Worm (Caenorhabditis elegans) whole organism, L1 larva: ENCODE results near the gene cyn-8.

Experiments
- C16A3.4 ChIP-seq: fragments of 150-350 bp; optimal IDR thresholded peaks from 2 replicates; lab custom pipeline; 2014; ENCODE audit warnings: missing biosample characterization, missing genetic modification characterization
- aly-2 ChIP-seq: fragments of 150-350 bp; optimal IDR thresholded peaks from 2 replicates; lab custom pipeline; 2014; ENCODE audit warnings: missing biosample characterization, missing genetic modification characterization
- ceh-82 ChIP-seq, 3 experiments: fragments of 150-350 bp in 1 of 3; sonication (generic microtip) in 2 of 3; optimal IDR thresholded peaks; 2 replicates each; lab custom pipeline; 2014 to 2017; ENCODE audit warnings: missing biosample characterization in 3 of 3, missing genetic modification characterization in 3 of 3
- ces-1 ChIP-seq: fragments of 150-350 bp; optimal IDR thresholded peaks from 2 replicates; lab custom pipeline; 2014; ENCODE audit warnings: missing biosample characterization, missing genetic modification reagents, missing genetic modification characterization
- fkh-8 ChIP-seq: sonication (generic microtip); optimal IDR thresholded peaks from 2 replicates; lab custom pipeline; 2016; ENCODE audit warnings: mild to moderate bottlenecking, missing genetic modification characterization, missing compliant biosample characterization
- fos-1 ChIP-seq: fragments of 150-350 bp; optimal IDR thresholded peaks from 2 replicates; lab custom pipeline; 2014; ENCODE audit warnings: missing biosample characterization, missing genetic modification characterization
- nhr-237 ChIP-seq: fragments of 150-350 bp; optimal IDR thresholded peaks from 2 replicates; lab custom pipeline; 2014; ENCODE audit warnings: missing biosample characterization, missing genetic modification characterization
- nhr-28 ChIP-seq: fragments of 150-350 bp; optimal IDR thresholded peaks from 2 replicates; lab custom pipeline; 2014; ENCODE audit warnings: missing biosample characterization, missing genetic modification characterization
- nhr-71 ChIP-seq: sonication (generic microtip); optimal IDR thresholded peaks from 2 replicates; lab custom pipeline; 2016; ENCODE audit warnings: mild to moderate bottlenecking, missing genetic modification characterization, moderate library complexity, missing compliant biosample characterization
- pag-3 ChIP-seq: sonication (generic microtip); optimal IDR thresholded peaks from 2 replicates; lab custom pipeline; 2017; ENCODE audit warnings: missing genetic modification characterization, mild to moderate bottlenecking, missing compliant biosample characterization, antibody characterized with exemption, borderline replicate concordance; ENCODE audit not compliant: insufficient read depth
- snpc-4 ChIP-seq: fragments of 150-350 bp; optimal IDR thresholded peaks from 2 replicates; lab custom pipeline; 2014; ENCODE audit warnings: missing biosample characterization, missing genetic modification characterization
- tbx-2 ChIP-seq: sonication (generic microtip); optimal IDR thresholded peaks from 2 replicates; lab custom pipeline; 2016; ENCODE audit warnings: missing genetic modification characterization, missing compliant biosample characterization
- ztf-11 ChIP-seq, 2 experiments: sonication (generic microtip); optimal IDR thresholded peaks; 2 replicates each; lab custom pipeline; 2016 to 2017; ENCODE audit warnings: missing genetic modification characterization in 2 of 2, missing biosample characterization in 1 of 2, missing compliant biosample characterization in 1 of 2

DNA sequence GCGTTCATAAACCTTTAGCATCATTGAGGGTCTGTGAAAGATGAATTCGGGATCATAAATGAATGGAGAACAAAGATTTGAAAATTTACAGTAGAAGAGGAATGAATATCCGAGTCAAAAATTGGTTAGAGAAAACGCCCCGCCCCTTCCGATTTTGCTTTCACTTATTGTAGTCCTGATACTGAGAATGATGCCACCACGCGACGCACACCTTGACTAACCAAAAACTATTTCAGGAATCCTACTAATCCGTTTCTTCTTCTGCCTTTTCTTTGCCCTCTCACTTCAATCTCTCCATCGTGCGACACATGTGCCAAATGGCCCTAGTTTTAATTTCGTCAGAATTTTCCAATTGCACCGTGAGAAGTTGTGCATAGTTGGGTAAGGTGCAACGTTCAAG lies 52.4 kb downstream of the cyn-8 start:
- TF ChIP-seq nhr-28 (tag; lab: Kevin White, UChicago), result no peak
- no peak for TF ChIP-seq ceh-82 (tag; optimal IDR thresholded peaks at IDR 0.05; lab: Kevin White, UChicago)
- TF ChIP-seq aly-2 (tag; lab: Kevin White, UChicago), result no peak
- TF ChIP-seq nhr-71 (tag; lab: Kevin White, UChicago), result peak; percentile 52
- no peak for TF ChIP-seq snpc-4 (tag; lab: Kevin White, UChicago)
- TF ChIP-seq nhr-237 (tag; lab: Kevin White, UChicago), result no peak
- no peak for TF ChIP-seq ztf-11 (tag; optimal IDR thresholded peaks at IDR 0.05; lab: Kevin White, UChicago)
- TF ChIP-seq ces-1 (GFP tag; lab: Kevin White, UChicago), result no peak
- no peak for TF ChIP-seq C16A3.4 (tag; lab: Kevin White, UChicago)
- TF ChIP-seq pag-3 (tag; lab: Kevin White, UChicago), result no peak
- no peak for TF ChIP-seq fos-1 (tag; lab: Kevin White, UChicago)
- peak; percentile 87 for TF ChIP-seq fkh-8 (tag; lab: Kevin White, UChicago)
- TF ChIP-seq tbx-2, result no peak
